Worm (Caenorhabditis elegans): ENCODE results near the gene rnp-1.

Gene rnp-1

ce11 chrV:12235502-12235901, 43.4 kb downstream of the rnp-1 start:
- TF ChIP-seq ztf-11 (tag; optimal IDR thresholded peaks at IDR 0.05) (no peak), egl-5 (tag; optimal IDR thresholded peaks at IDR 0.05) (peak; percentile 29), nfya-1 (tag; optimal IDR thresholded peaks at IDR 0.05; ENCODE audit: insufficient read depth) (peak; percentile 45), nhr-28 (tag; optimal IDR thresholded peaks at IDR 0.05) (no peak), lin-39 (tag; optimal IDR thresholded peaks at IDR 0.05) (peak; percentile 9)

ce11 chrV:12241126-12241525, 49.1 kb downstream of the rnp-1 start, which contains the start of gene ttr-22:
ttr-22 (plus strand) TSS chrV:12241426.
- TF ChIP-seq mdl-1 (tag; optimal IDR thresholded peaks at IDR 0.05) (no peak), ceh-28 (tag; optimal IDR thresholded peaks at IDR 0.05) (no peak)

All from whole organism, L3 larva.